Worm (Caenorhabditis elegans): ENCODE measurements around the gene F08G2.5.

F08G2.5 gene

ce11 chrII:13806269-13806668, 27.2 kb downstream of the F08G2.5 start:
- TF ChIP-seq cebp-1 (GFP tag; IDR thresholded peaks at IDR 0.05) (no peak), cebp-1 (tag; optimal IDR thresholded peaks at IDR 0.05) (no peak), somi-1 (GFP tag; optimal IDR thresholded peaks at IDR 0.05) (no peak), dox-1 (GFP tag; IDR thresholded peaks at IDR 0.05) (no peak), tbp1 (GFP tag; optimal IDR thresholded peaks at IDR 0.05) (no peak), D2030.7 (GFP tag; IDR thresholded peaks at IDR 0.05) (no peak), hsf-1 (GFP tag; IDR thresholded peaks at IDR 0.05) (no peak), F39B2.1 (GFP tag; IDR thresholded peaks at IDR 0.05) (no peak), tbx-9 (tag; optimal IDR thresholded peaks at IDR 0.05; ENCODE audit: borderline replicate concordance) (no peak), bed-1 (GFP tag; IDR thresholded peaks at IDR 0.05) (no peak), snpc-3.4 (tag; optimal IDR thresholded peaks at IDR 0.05) (no peak)

ce11 chrII:13796312-13796711, 37.1 kb downstream of the F08G2.5 start:
- TF ChIP-seq mel-28 (tag; optimal IDR thresholded peaks at IDR 0.05; ENCODE audit: borderline replicate concordance) (no peak), ceh-79 (tag; optimal IDR thresholded peaks at IDR 0.05) (no peak), let-607 (tag; optimal IDR thresholded peaks at IDR 0.05) (no peak), lin-26 (GFP tag; IDR thresholded peaks at IDR 0.05) (no peak), Y95B8A.8 (GFP tag; IDR thresholded peaks at IDR 0.05) (no peak), ztf-28 (GFP tag; IDR thresholded peaks at IDR 0.05) (no peak), F33H1.4 (GFP tag; IDR thresholded peaks at IDR 0.05) (no peak)

- TF ChIP-seq mcd-1 (GFP tag; IDR thresholded peaks at IDR 0.05) (no peak), tbx-9 (tag; optimal IDR thresholded peaks at IDR 0.05; ENCODE audit: borderline replicate concordance) (no peak), ZK185.1 (tag; optimal IDR thresholded peaks at IDR 0.05; ENCODE audit: poor library complexity, severe bottlenecking) (no peak), zfh-2 (GFP tag; conservative IDR thresholded peaks at IDR 0.05) (peak; percentile 79), lir-1 (GFP tag; conservative IDR thresholded peaks at IDR 0.05) (no peak), egrh-3 (GFP tag; IDR thresholded peaks at IDR 0.05) (peak; percentile 50; the same call in 1 of the 2 replicates)
Measured at ce11 chrII:13795160-13795559, 38.3 kb downstream of the F08G2.5 start.

ce11 chrII:13791570-13792279, 41.7 kb downstream of the F08G2.5 start, which contains the start of gene ZK131.11:
Gene ZK131.11 (plus strand): TSS chrII:13792229.
- TF ChIP-seq ceh-100 (GFP tag; IDR thresholded peaks at IDR 0.05) = no peak

- TF ChIP-seq egrh-3 (GFP tag; IDR thresholded peaks at IDR 0.05) = peak; percentile 96
- peak; percentile 92 for TF ChIP-seq zfh-2 (GFP tag; conservative IDR thresholded peaks at IDR 0.05)
Measured at ce11 chrII:13790701-13791100, 42.7 kb downstream of the F08G2.5 start.

- TF ChIP-seq ztf-6 (GFP tag; IDR thresholded peaks at IDR 0.05) = no peak
- TF ChIP-seq mes-4 (tag; optimal IDR thresholded peaks at IDR 0.05) = no peak
- TF ChIP-seq sptf-2 (GFP tag; optimal IDR thresholded peaks at IDR 0.05) = no peak
- no peak for TF ChIP-seq tbp1 (GFP tag; optimal IDR thresholded peaks at IDR 0.05)
- no peak for TF ChIP-seq snpc-4 (GFP tag; optimal IDR thresholded peaks at IDR 0.05)
- TF ChIP-seq snpc-4 (tag; optimal IDR thresholded peaks at IDR 0.05) = no peak
- TF ChIP-seq ama-1 (optimal IDR thresholded peaks at IDR 0.05) = no peak
- no peak for TF ChIP-seq ama-1 (GFP tag; optimal IDR thresholded peaks at IDR 0.05)
- TF ChIP-seq K12H6.12 (tag; optimal IDR thresholded peaks at IDR 0.05) = no peak
- no peak for TF ChIP-seq F57A8.1 (GFP tag; optimal IDR thresholded peaks at IDR 0.05)
- no peak for TF ChIP-seq lsy-27 (tag; optimal IDR thresholded peaks at IDR 0.05; ENCODE audit: borderline replicate concordance, insufficient read depth)
Measured at ce11 chrII:13789714-13790113, 43.7 kb downstream of the F08G2.5 start.
